Fruit fly (Drosophila melanogaster) whole organism, prepupa: ENCODE measurements around the gene CSN8.

ENCODE experiments used
- CG10631 ChIP-seq: fragments of 200-800 bp; sonication (Bioruptor generic); optimal IDR thresholded peaks from 2 replicates; lab custom pipeline; 2016; ENCODE audit warnings: missing biosample characterization, missing genetic modification characterization
- CG10669 ChIP-seq: fragments of 200-800 bp; sonication (Bioruptor generic); optimal IDR thresholded peaks from 3 replicates; lab custom pipeline; 2018; ENCODE audit warnings: missing biosample characterization, mild to moderate bottlenecking, missing genetic modification characterization, moderate library complexity
- CG15336 ChIP-seq: fragments of 200-800 bp; sonication (Bioruptor generic); IDR thresholded peaks from 2 replicates; pipeline ENCODE4 v1.3.6; 2022; ENCODE audit warnings: missing biosample characterization, missing genetic modification characterization
- CG32006 ChIP-seq: fragments of 200-800 bp; sonication (Bioruptor generic); optimal IDR thresholded peaks from 3 replicates; lab custom pipeline; 2017; ENCODE audit warnings: missing biosample characterization, mild to moderate bottlenecking, missing genetic modification characterization
- CG34406 ChIP-seq: fragments of 200-800 bp; sonication (Bioruptor generic); optimal IDR thresholded peaks from 3 replicates; lab custom pipeline; 2016; ENCODE audit warnings: missing biosample characterization, missing genetic modification characterization
- CG6792 ChIP-seq: fragments of 200-800 bp; sonication (Bioruptor generic); optimal IDR thresholded peaks from 3 replicates; lab custom pipeline; 2016; ENCODE audit warnings: missing biosample characterization, missing genetic modification characterization
- CG7368 ChIP-seq: fragments of 200-800 bp; sonication (Bioruptor generic); optimal IDR thresholded peaks from 3 replicates; lab custom pipeline; 2016; ENCODE audit warnings: missing biosample characterization, missing genetic modification characterization
- CG8319 ChIP-seq: fragments of 200-800 bp; sonication (Bioruptor generic); optimal IDR thresholded peaks from 3 replicates; lab custom pipeline; 2016; ENCODE audit warnings: missing biosample characterization, missing genetic modification characterization
- Eip75B ChIP-seq: fragments of 200-800 bp; sonication (Bioruptor generic); optimal IDR thresholded peaks from 3 replicates; lab custom pipeline; 2016; ENCODE audit warnings: missing biosample characterization, missing genetic modification characterization
- Eip78C ChIP-seq: fragments of 200-800 bp; sonication (Bioruptor generic); peaks from one replicate; lab custom pipeline; 2016; ENCODE audit warnings: missing biosample characterization, missing genetic modification characterization
- Hr38 ChIP-seq: sonication (Bioruptor generic); optimal IDR thresholded peaks from 2 replicates; lab custom pipeline; 2016; ENCODE audit warnings: missing biosample characterization, missing genetic modification characterization
- Hr39 ChIP-seq: fragments of 200-800 bp; sonication (Bioruptor generic); optimal IDR thresholded peaks from 2 replicates; lab custom pipeline; 2016; ENCODE audit warnings: missing biosample characterization, missing genetic modification characterization
- Lpt ChIP-seq: fragments of 200-800 bp; sonication (Bioruptor generic); optimal IDR thresholded peaks from 3 replicates; lab custom pipeline; 2016; ENCODE audit warnings: missing biosample characterization, missing genetic modification characterization
- Met ChIP-seq: fragments of 200-800 bp; sonication (Bioruptor generic); optimal IDR thresholded peaks from 3 replicates; lab custom pipeline; 2016; ENCODE audit warnings: missing biosample characterization, missing genetic modification characterization
- Smox ChIP-seq: fragments of 200-800 bp; sonication (Bioruptor generic); optimal IDR thresholded peaks from 3 replicates; lab custom pipeline; 2016; ENCODE audit warnings: missing biosample characterization, missing genetic modification characterization
- Sox102F ChIP-seq: fragments of 200-800 bp; sonication (Bioruptor generic); optimal IDR thresholded peaks from 2 replicates; lab custom pipeline; 2016; ENCODE audit warnings: missing biosample characterization, mild to moderate bottlenecking, missing genetic modification characterization
- Sox14 ChIP-seq: fragments of 200-800 bp; sonication (Bioruptor generic); optimal IDR thresholded peaks from 3 replicates; lab custom pipeline; 2016; ENCODE audit warnings: missing biosample characterization, missing genetic modification characterization
- Sox15 ChIP-seq: fragments of 200-800 bp; sonication (Bioruptor generic); optimal IDR thresholded peaks from 3 replicates; lab custom pipeline; 2016; ENCODE audit warnings: missing biosample characterization, missing genetic modification characterization
- achi ChIP-seq: fragments of 200-800 bp; sonication (Bioruptor generic); optimal IDR thresholded peaks from 3 replicates; lab custom pipeline; 2016; ENCODE audit warnings: missing biosample characterization, missing genetic modification characterization
- acj6 ChIP-seq: fragments of 200-800 bp; sonication (Bioruptor generic); optimal IDR thresholded peaks from 3 replicates; lab custom pipeline; 2016; ENCODE audit warnings: missing biosample characterization, missing genetic modification characterization
- cyc ChIP-seq: fragments of 200-800 bp; sonication (Bioruptor generic); optimal IDR thresholded peaks from 3 replicates; lab custom pipeline; 2016; ENCODE audit warnings: missing biosample characterization, missing genetic modification characterization
- dac ChIP-seq: fragments of 200-800 bp; sonication (Bioruptor generic); optimal IDR thresholded peaks from 2 replicates; lab custom pipeline; 2017; ENCODE audit warnings: missing biosample characterization, mild to moderate bottlenecking, missing genetic modification characterization
- dsx ChIP-seq: fragments of 200-800 bp; optimal IDR thresholded peaks from 3 replicates; lab custom pipeline; 2019; ENCODE audit warnings: missing biosample characterization, mild to moderate bottlenecking, missing genetic modification characterization, moderate library complexity; ENCODE audit not compliant: poor library complexity, severe bottlenecking
- esn ChIP-seq: fragments of 200-800 bp; sonication (Bioruptor generic); optimal IDR thresholded peaks from 2 replicates; lab custom pipeline; 2016; ENCODE audit warnings: missing biosample characterization, mild to moderate bottlenecking, missing genetic modification characterization, moderate library complexity
- fd85E ChIP-seq: fragments of 200-800 bp; sonication (Bioruptor generic); optimal IDR thresholded peaks from 3 replicates; lab custom pipeline; 2016; ENCODE audit warnings: missing biosample characterization, missing genetic modification characterization
- fkh ChIP-seq: fragments of 200-800 bp; sonication (Bioruptor generic); optimal IDR thresholded peaks from 3 replicates; lab custom pipeline; 2017; ENCODE audit warnings: missing biosample characterization, mild to moderate bottlenecking, missing genetic modification characterization, moderate library complexity
- lz ChIP-seq: fragments of 200-800 bp; sonication (Bioruptor generic); optimal IDR thresholded peaks from 3 replicates; lab custom pipeline; 2016; ENCODE audit warnings: missing biosample characterization, missing genetic modification characterization
- net ChIP-seq: fragments of 200-800 bp; sonication (Bioruptor generic); optimal IDR thresholded peaks from 3 replicates; lab custom pipeline; 2016; ENCODE audit warnings: missing biosample characterization, missing genetic modification characterization
- salr ChIP-seq, 2 experiments: fragments of 200-800 bp; sonication (Bioruptor generic); optimal IDR thresholded peaks; 3 replicates each; lab custom pipeline; 2016 to 2018; ENCODE audit warnings: missing biosample characterization in 2 of 2, missing genetic modification characterization in 2 of 2, mild to moderate bottlenecking in 1 of 2
- svp ChIP-seq: fragments of 200-800 bp; sonication (Bioruptor generic); peaks from one replicate; lab custom pipeline; 2016; ENCODE audit warnings: missing biosample characterization, missing genetic modification characterization
- topi ChIP-seq: fragments of 200-800 bp; sonication (Bioruptor generic); optimal IDR thresholded peaks from 3 replicates; lab custom pipeline; 2016; ENCODE audit warnings: missing biosample characterization, missing genetic modification characterization
- vri ChIP-seq: fragments of 200-800 bp; sonication (Bioruptor generic); optimal IDR thresholded peaks from 3 replicates; lab custom pipeline; 2016; ENCODE audit warnings: missing biosample characterization, mild to moderate bottlenecking, missing genetic modification characterization

CSN8 gene

DNA sequence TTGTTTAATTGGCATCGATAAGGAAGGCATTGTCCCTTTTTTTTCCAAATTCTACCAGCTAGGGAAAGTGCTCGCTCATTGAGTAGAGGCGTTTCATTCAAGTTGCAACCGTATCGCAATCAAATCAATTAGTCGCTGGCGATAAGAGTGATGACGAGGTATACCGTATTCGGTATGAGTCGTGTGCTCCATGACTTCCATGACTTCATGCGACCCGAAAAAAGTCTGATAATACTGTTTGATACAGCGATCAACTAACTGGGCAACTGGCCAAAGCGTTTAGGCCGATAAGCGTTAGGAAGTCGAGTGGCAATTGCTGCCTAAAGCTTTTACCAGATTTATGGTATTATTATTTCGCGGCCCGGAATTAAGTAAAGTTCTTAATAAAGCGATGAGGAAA, 20.1 kb upstream of the CSN8 start:
- TF ChIP-seq esn (GFP tag; lab: Kevin White, UChicago), result no peak
- TF ChIP-seq fkh (GFP tag; lab: Kevin White, UChicago), result no peak
- no peak for TF ChIP-seq Hr38 (GFP tag; lab: Kevin White, UChicago)
- no peak for TF ChIP-seq dsx (GFP tag; lab: Kevin White, UChicago)
- TF ChIP-seq CG7368, result no peak
- TF ChIP-seq Sox102F (GFP tag; lab: Kevin White, UChicago), result no peak
- no peak for TF ChIP-seq dac (GFP tag; lab: Kevin White, UChicago)
- TF ChIP-seq CG6792 (GFP tag; lab: Kevin White, UChicago), result no peak
- TF ChIP-seq Lpt, result no peak
- TF ChIP-seq lz (GFP tag; lab: Kevin White, UChicago), result no peak
- TF ChIP-seq CG15336 (GFP tag; lab: Robert Waterston, UW), result no peak
- TF ChIP-seq net (GFP tag; lab: Kevin White, UChicago), result no peak
- TF ChIP-seq Sox15 (GFP tag; lab: Kevin White, UChicago), result no peak
- peak; percentile 84 for TF ChIP-seq svp (GFP tag; lab: Kevin White, UChicago)
- TF ChIP-seq CG10669 (GFP tag; lab: Kevin White, UChicago), result no peak
- peak; percentile 70 for TF ChIP-seq vri (GFP tag; lab: Kevin White, UChicago)
- TF ChIP-seq, all 60 proteins: peak for 2

DNA sequence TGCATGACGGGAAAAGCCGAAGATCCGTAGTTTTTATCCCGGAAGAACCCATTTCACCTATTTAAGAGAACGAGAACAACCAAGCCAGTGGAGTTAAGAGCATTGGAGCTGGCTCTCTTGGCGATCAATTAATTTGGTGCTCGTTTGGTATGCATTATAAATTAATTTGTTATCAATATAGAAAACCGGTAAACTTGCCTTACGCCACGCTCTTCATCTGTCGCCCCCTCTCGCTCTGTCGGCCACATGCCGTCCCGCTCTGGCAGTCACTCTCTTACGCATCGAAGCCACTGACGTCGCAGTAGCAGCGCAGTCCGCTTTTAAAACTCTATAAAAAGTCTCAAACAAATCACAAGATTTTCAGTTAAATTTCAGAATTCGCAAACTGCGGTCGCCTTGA, 18.4 kb upstream of the CSN8 start, which contains the start of gene CG7778:
TSS of gene CG7778 (plus strand) at position 361 of the 400 bp plus-strand sequence.
- peak; percentile 0 for TF ChIP-seq Eip78C (GFP tag; lab: Kevin White, UChicago)
- TF ChIP-seq dac (GFP tag; lab: Kevin White, UChicago), result no peak

DNA sequence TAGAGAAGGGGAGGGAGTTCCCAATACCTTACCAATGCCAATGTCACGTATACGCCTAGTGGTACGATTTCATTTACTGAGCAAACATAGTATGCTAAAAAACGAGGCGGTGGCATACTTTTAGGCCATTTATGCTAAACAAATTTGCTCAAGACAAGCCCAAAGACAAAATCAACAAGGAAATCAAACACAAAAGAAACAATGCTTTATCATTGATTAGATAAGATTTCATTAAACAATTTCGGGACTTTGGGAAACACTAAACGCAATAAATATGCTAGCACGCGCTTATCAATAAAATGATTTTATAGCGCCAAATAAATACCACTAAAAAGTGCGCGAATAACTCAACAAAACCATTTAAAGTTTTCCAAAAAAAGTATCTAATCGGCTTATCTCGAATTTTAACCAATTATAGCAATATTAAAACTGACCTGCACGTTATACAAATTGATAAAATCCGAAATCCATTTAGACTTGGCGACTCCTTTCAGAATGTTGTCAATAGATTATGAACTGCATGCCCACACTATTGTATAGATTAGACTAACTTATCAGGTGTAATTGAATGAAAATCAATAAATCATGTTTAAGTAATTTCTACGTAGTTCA, 14.0 kb upstream of the CSN8 start:
- no peak for TF ChIP-seq cyc (GFP tag; lab: Kevin White, UChicago)
- TF ChIP-seq vri (GFP tag; lab: Kevin White, UChicago), result peak; percentile 28
- TF ChIP-seq CG10631 (GFP tag; lab: Kevin White, UChicago), result no peak
- TF ChIP-seq dac (GFP tag; lab: Kevin White, UChicago), result no peak
- TF ChIP-seq fkh (GFP tag; lab: Kevin White, UChicago), result peak; percentile 74
- no peak for TF ChIP-seq CG32006 (GFP tag; lab: Kevin White, UChicago)
- no peak for TF ChIP-seq Eip75B
- no peak for TF ChIP-seq Sox14 (GFP tag; lab: Kevin White, UChicago)
- no peak for TF ChIP-seq fd85E (GFP tag; lab: Kevin White, UChicago)
- TF ChIP-seq Hr39, result no peak
- no peak for TF ChIP-seq Smox (GFP tag; lab: Kevin White, UChicago)

DNA sequence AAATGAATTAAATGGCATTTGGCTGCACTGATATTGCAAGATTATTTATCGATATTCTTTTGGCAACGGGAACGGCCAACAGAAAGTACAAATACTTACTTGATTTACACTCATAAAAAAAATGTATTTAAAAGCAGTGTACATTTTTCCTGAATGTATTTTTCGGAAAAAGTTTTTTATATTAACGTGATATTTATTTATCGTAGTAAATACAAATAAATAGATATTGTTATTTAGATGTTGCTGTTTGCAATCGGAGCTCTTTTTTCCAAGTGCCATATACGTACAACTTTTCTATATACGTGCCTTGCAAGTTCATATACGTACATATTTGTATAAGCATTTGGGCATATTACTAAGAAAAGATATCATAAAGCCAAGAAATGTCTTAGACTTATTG, 13.3 kb upstream of the CSN8 start:
- TF ChIP-seq svp (GFP tag; lab: Kevin White, UChicago) (peak; percentile 51), topi (peak; percentile 26), Met (peak; percentile 31), acj6 (no peak), CG34406 (GFP tag; lab: Kevin White, UChicago) (no peak), cyc (GFP tag; lab: Kevin White, UChicago) (peak; percentile 21), Eip78C (GFP tag; lab: Kevin White, UChicago) (no peak)

DNA sequence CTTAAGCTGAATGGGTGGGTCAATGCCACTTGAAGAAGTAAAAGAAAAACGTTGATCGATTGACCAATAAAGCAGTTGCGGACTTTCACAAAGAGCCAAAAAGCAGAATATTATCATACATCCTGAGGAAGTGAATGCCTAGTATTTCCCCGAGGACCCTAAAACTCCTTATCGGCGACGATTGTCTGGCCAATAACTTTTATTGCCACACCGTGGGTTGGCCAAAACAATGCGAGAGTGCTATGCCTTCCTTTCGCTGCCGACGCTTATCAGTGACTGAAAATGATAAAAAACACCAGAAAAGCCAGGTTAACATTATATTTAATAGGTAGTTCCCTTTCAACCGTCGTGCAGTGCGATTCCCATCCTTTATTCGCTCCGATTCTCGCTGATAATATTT, 12.8 kb upstream of the CSN8 start, which contains the start of gene Mur29B:
TSS of gene Mur29B (plus strand) at position 324 of the 400 bp plus-strand sequence.
- TF ChIP-seq achi (GFP tag; lab: Kevin White, UChicago), result no peak
- TF ChIP-seq net (GFP tag; lab: Kevin White, UChicago), result no peak
- TF ChIP-seq CG8319, result no peak
- no peak for TF ChIP-seq salr (GFP tag; optimal IDR thresholded peaks at IDR 0.05; lab: Kevin White, UChicago)
- peak; percentile 50 for TF ChIP-seq vri (GFP tag; lab: Kevin White, UChicago)
- no peak for TF ChIP-seq acj6
